Fruit fly (Drosophila melanogaster): Measurements from ENCODE around the gene CG17572.

DNA sequence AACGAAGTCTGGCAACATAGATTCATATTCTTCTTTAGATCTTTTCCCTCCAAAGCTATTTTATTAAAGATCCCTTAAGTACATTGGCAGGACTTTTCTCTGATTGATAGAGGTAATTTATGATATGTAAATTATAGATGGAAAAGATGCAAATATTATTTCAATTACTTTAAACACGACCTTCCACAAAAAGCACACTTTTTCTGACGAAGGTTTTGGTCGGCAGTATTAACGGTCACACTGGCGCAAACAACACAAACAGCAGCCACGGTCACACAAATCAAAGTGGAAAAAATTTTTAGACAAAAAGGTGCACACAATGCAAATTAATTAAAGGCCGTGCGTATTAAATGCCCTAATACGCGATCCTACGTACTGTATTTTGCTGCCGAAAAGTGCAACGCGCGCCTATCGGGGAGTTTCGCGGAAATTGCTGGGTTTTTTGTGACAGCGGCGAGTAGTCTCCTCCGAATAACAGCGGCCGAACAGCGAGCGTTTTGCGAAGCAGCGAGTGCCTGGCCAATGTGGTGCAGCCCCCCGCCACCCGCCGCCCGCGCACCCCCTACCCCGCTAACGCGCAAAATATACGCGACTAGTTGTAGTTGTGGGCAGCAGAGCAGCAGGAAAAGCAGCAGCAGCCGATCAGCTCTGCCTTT lies 20.0 kb downstream of the CG17572 start, which contains the start of gene CG10492:
- TF ChIP-seq ttk (optimal IDR thresholded peaks at IDR 0.05), result no peak
- TF ChIP-seq Myc (optimal IDR thresholded peaks at IDR 0.05), result no peak
- no peak for TF ChIP-seq psq (optimal IDR thresholded peaks at IDR 0.05)

Data from Kc167 (cell line).